Fruit fly (Drosophila melanogaster) whole organism, prepupa: Measurements from ENCODE around the gene Syx5.

Experiments used
- CG16779 ChIP-seq: fragments of 200-800 bp; sonication (Bioruptor generic); optimal IDR thresholded peaks from 3 replicates; lab custom pipeline; 2017; ENCODE audit warnings: missing biosample characterization, mild to moderate bottlenecking, missing genetic modification characterization
- esn ChIP-seq: fragments of 200-800 bp; sonication (Bioruptor generic); optimal IDR thresholded peaks from 2 replicates; lab custom pipeline; 2016; ENCODE audit warnings: missing biosample characterization, mild to moderate bottlenecking, missing genetic modification characterization, moderate library complexity
- lz ChIP-seq: fragments of 200-800 bp; sonication (Bioruptor generic); optimal IDR thresholded peaks from 3 replicates; lab custom pipeline; 2016; ENCODE audit warnings: missing biosample characterization, missing genetic modification characterization

- TF ChIP-seq esn (peak; percentile 42), CG16779 (tag; lab: Kevin White, UChicago) (no peak), lz (GFP tag; lab: Kevin White, UChicago) (peak; percentile 36)
Observed at dm6 chr2L:16352585-16353580, 45.7 kb downstream of the Syx5 start, which contains the start of the genes Hyls1, chif and CG4455.
